Worm (Caenorhabditis elegans) whole organism, L1 larva: ENCODE data around the gene rpl-33.

ENCODE experiments used
- C16A3.4 ChIP-seq: fragments of 150-350 bp; optimal IDR thresholded peaks from 2 replicates; lab custom pipeline; 2014; ENCODE audit warnings: missing biosample characterization, missing genetic modification characterization
- F16B12.6 ChIP-seq: fragments of 150-350 bp; optimal IDR thresholded peaks from 2 replicates; lab custom pipeline; 2014; ENCODE audit warnings: missing biosample characterization, missing genetic modification characterization
- Y116A8C.19 ChIP-seq: sonication (generic microtip); optimal IDR thresholded peaks from 2 replicates; lab custom pipeline; 2016; ENCODE audit warnings: missing compliant biosample characterization, missing genetic modification characterization, borderline replicate concordance
- alr-1 ChIP-seq: fragments of 200-800 bp; sonication (Bioruptor generic); optimal IDR thresholded peaks from 2 replicates; lab custom pipeline; 2018; ENCODE audit warnings: borderline replicate concordance, mild to moderate bottlenecking, missing genetic modification characterization, missing compliant biosample characterization
- blmp-1 ChIP-seq: fragments of 150-350 bp; optimal IDR thresholded peaks from 2 replicates; lab custom pipeline; 2014; ENCODE audit warnings: missing biosample characterization, missing genetic modification characterization
- ceh-82 ChIP-seq, 3 experiments: fragments of 150-350 bp in 1 of 3; sonication (generic microtip) in 2 of 3; optimal IDR thresholded peaks; 2 replicates each; lab custom pipeline; 2014 to 2017; ENCODE audit warnings: missing biosample characterization in 3 of 3, missing genetic modification characterization in 3 of 3
- ceh-88 ChIP-seq: fragments of 200-800 bp; sonication (Bioruptor generic); IDR thresholded peaks from 2 replicates; pipeline ENCODE4 v1.3.6; 2022; ENCODE audit warnings: missing genetic modification characterization, missing compliant biosample characterization
- dpl-1 ChIP-seq, 3 experiments: fragments of 150-350 bp in 2 of 3; sonication (generic microtip) in 1 of 3; optimal IDR thresholded peaks; 2 replicates each; lab custom pipeline; 2014 to 2017; ENCODE audit warnings: missing biosample characterization in 3 of 3, missing genetic modification characterization in 3 of 3, missing genetic modification reagents in 3 of 3
- dsc-1 ChIP-seq: sonication (generic microtip); optimal IDR thresholded peaks from 2 replicates; lab custom pipeline; 2016; ENCODE audit warnings: mild to moderate bottlenecking, missing genetic modification characterization, missing compliant biosample characterization
- efl-1 ChIP-seq, 4 experiments: fragments of 150-350 bp; optimal IDR thresholded peaks in 3 of 4; peaks in 1 of 4; 1 replicate in 1 of 4; 2 replicates in 3 of 4; lab custom pipeline; 2014; ENCODE audit warnings: missing biosample characterization in 2 of 4, missing genetic modification characterization in 2 of 4, missing genetic modification reagents in 2 of 4
- egl-13 ChIP-seq: sonication (generic microtip); optimal IDR thresholded peaks from 2 replicates; lab custom pipeline; 2016; ENCODE audit warnings: missing genotype, missing genetic modification reagents, missing genetic modification characterization, missing compliant biosample characterization
- egl-27 ChIP-seq, 2 experiments: fragments of 150-350 bp in 1 of 2; sonication (generic microtip); optimal IDR thresholded peaks; 3 replicates each; lab custom pipeline; 2017 to 2018; ENCODE audit warnings: missing biosample characterization in 2 of 2, missing genetic modification characterization in 2 of 2, missing genetic modification reagents in 2 of 2
- elt-2 ChIP-seq: sonication (generic microtip); optimal IDR thresholded peaks from 2 replicates; lab custom pipeline; 2016; ENCODE audit warnings: missing genetic modification characterization, mild to moderate bottlenecking, inconsistent platforms, missing compliant biosample characterization, missing genetic modification reagents
- fos-1 ChIP-seq: fragments of 150-350 bp; optimal IDR thresholded peaks from 2 replicates; lab custom pipeline; 2014; ENCODE audit warnings: missing biosample characterization, missing genetic modification characterization
- grh-1 ChIP-seq: fragments of 200-800 bp; sonication (Bioruptor generic); IDR thresholded peaks from 2 replicates; pipeline ENCODE4 v1.3.6; 2022; ENCODE audit warnings: missing genetic modification reagents, missing genetic modification characterization, missing compliant biosample characterization
- hpl-2 ChIP-seq: fragments of 150-350 bp; optimal IDR thresholded peaks from 2 replicates; lab custom pipeline; 2014; ENCODE audit warnings: missing biosample characterization, missing genetic modification reagents, missing genetic modification characterization
- irx-1 ChIP-seq: sonication (generic microtip); optimal IDR thresholded peaks from 2 replicates; lab custom pipeline; 2016; ENCODE audit warnings: missing genetic modification characterization, missing compliant biosample characterization
- isw-1 ChIP-seq: fragments of 200-800 bp; sonication (Bioruptor generic); IDR thresholded peaks from 2 replicates; pipeline ENCODE4 v1.3.6; 2022; ENCODE audit warnings: missing genetic modification characterization, missing compliant biosample characterization
- lin-13 ChIP-seq: fragments of 150-350 bp; optimal IDR thresholded peaks from 2 replicates; lab custom pipeline; 2014; ENCODE audit warnings: missing biosample characterization, missing genetic modification reagents, missing genetic modification characterization
- lin-14 ChIP-seq: fragments of 200-800 bp; sonication (Bioruptor generic); optimal IDR thresholded peaks from 2 replicates; lab custom pipeline; 2018; ENCODE audit warnings: mild to moderate bottlenecking, missing genetic modification characterization, moderate library complexity, missing compliant biosample characterization
- lin-15B ChIP-seq: fragments of 150-350 bp; sonication (generic microtip); optimal IDR thresholded peaks from 3 replicates; lab custom pipeline; 2014; ENCODE audit warnings: missing biosample characterization, missing genetic modification characterization
- lin-35 ChIP-seq, 2 experiments: fragments of 150-350 bp; optimal IDR thresholded peaks; 2 replicates each; lab custom pipeline; 2014; ENCODE audit warnings: missing biosample characterization in 2 of 2, missing genetic modification characterization in 2 of 2, missing genetic modification reagents in 2 of 2
- lir-3 ChIP-seq: sonication (generic microtip); optimal IDR thresholded peaks from 2 replicates; lab custom pipeline; 2016; ENCODE audit warnings: mild to moderate bottlenecking, missing genetic modification characterization, moderate library complexity, missing compliant biosample characterization; ENCODE audit not compliant: poor library complexity
- lsy-2 ChIP-seq, 2 experiments: fragments of 150-350 bp; optimal IDR thresholded peaks; 2 replicates each; lab custom pipeline; 2014; ENCODE audit warnings: missing biosample characterization in 2 of 2, missing genetic modification characterization in 2 of 2
- mef-2 ChIP-seq: fragments of 150-350 bp; optimal IDR thresholded peaks from 2 replicates; lab custom pipeline; 2014; ENCODE audit warnings: missing biosample characterization, missing genetic modification characterization
- mep-1 ChIP-seq: fragments of 150-350 bp; optimal IDR thresholded peaks from 2 replicates; lab custom pipeline; 2014; ENCODE audit warnings: missing biosample characterization, missing genetic modification characterization
- nhr-19 ChIP-seq: fragments of 200-800 bp; sonication (Bioruptor generic); conservative IDR thresholded peaks from 2 replicates; pipeline ENCODE4 v1.3.6; 2022; ENCODE audit warnings: missing genetic modification characterization, missing compliant biosample characterization
- nhr-20 ChIP-seq: sonication (generic microtip); optimal IDR thresholded peaks from 2 replicates; lab custom pipeline; 2016; ENCODE audit warnings: mild to moderate bottlenecking, missing genetic modification characterization, missing compliant biosample characterization
- nhr-237 ChIP-seq: fragments of 150-350 bp; optimal IDR thresholded peaks from 2 replicates; lab custom pipeline; 2014; ENCODE audit warnings: missing biosample characterization, missing genetic modification characterization
- nhr-28 ChIP-seq: fragments of 150-350 bp; optimal IDR thresholded peaks from 2 replicates; lab custom pipeline; 2014; ENCODE audit warnings: missing biosample characterization, missing genetic modification characterization
- nhr-47 ChIP-seq: sonication (generic microtip); optimal IDR thresholded peaks from 2 replicates; lab custom pipeline; 2016; ENCODE audit warnings: mild to moderate bottlenecking, missing genetic modification characterization, moderate library complexity, missing compliant biosample characterization
- nhr-71 ChIP-seq: sonication (generic microtip); optimal IDR thresholded peaks from 2 replicates; lab custom pipeline; 2016; ENCODE audit warnings: mild to moderate bottlenecking, missing genetic modification characterization, moderate library complexity, missing compliant biosample characterization
- nhr-76 ChIP-seq: sonication (generic microtip); optimal IDR thresholded peaks from 2 replicates; lab custom pipeline; 2017; ENCODE audit warnings: missing biosample characterization, missing genetic modification characterization
- nhr-85 ChIP-seq: sonication (generic microtip); peaks from one replicate; lab custom pipeline; 2016; ENCODE audit warnings: missing genetic modification characterization, inconsistent platforms, missing compliant biosample characterization
- pag-3 ChIP-seq: sonication (generic microtip); optimal IDR thresholded peaks from 2 replicates; lab custom pipeline; 2017; ENCODE audit warnings: missing genetic modification characterization, mild to moderate bottlenecking, missing compliant biosample characterization, antibody characterized with exemption, borderline replicate concordance; ENCODE audit not compliant: insufficient read depth
- pqm-1 ChIP-seq: sonication (generic microtip); optimal IDR thresholded peaks from 3 replicates; lab custom pipeline; 2017; ENCODE audit warnings: missing biosample characterization, missing genetic modification characterization
- skn-1 ChIP-seq: fragments of 150-350 bp; optimal IDR thresholded peaks from 2 replicates; lab custom pipeline; 2014; ENCODE audit warnings: missing biosample characterization, missing genetic modification characterization
- snpc-4 ChIP-seq: fragments of 150-350 bp; optimal IDR thresholded peaks from 2 replicates; lab custom pipeline; 2014; ENCODE audit warnings: missing biosample characterization, missing genetic modification characterization
- snu-23 ChIP-seq: sonication (generic microtip); optimal IDR thresholded peaks from 2 replicates; lab custom pipeline; 2016; ENCODE audit warnings: missing genetic modification characterization, missing compliant biosample characterization
- sox-4 ChIP-seq: sonication (generic microtip); optimal IDR thresholded peaks from 2 replicates; lab custom pipeline; 2016; ENCODE audit warnings: missing genetic modification characterization, missing compliant biosample characterization
- swsn-7 ChIP-seq: sonication (generic microtip); optimal IDR thresholded peaks from 2 replicates; lab custom pipeline; 2016; ENCODE audit warnings: missing genetic modification characterization, missing compliant biosample characterization
- tlp-1 ChIP-seq: fragments of 150-350 bp; optimal IDR thresholded peaks from 2 replicates; lab custom pipeline; 2014; ENCODE audit warnings: missing biosample characterization, missing genetic modification characterization
- unc-130 ChIP-seq: fragments of 150-350 bp; optimal IDR thresholded peaks from 2 replicates; lab custom pipeline; 2017; ENCODE audit warnings: missing biosample characterization, missing genetic modification characterization, inconsistent platforms
- unc-30 ChIP-seq: sonication (generic microtip); optimal IDR thresholded peaks from 2 replicates; lab custom pipeline; 2017; ENCODE audit warnings: missing biosample characterization, missing genetic modification characterization
- unc-98 ChIP-seq: fragments of 200-800 bp; sonication (Bioruptor generic); IDR thresholded peaks from 2 replicates; pipeline ENCODE4 v1.3.6; 2022; ENCODE audit warnings: missing genetic modification characterization, missing compliant biosample characterization
- vab-15 ChIP-seq: sonication (generic microtip); optimal IDR thresholded peaks from 2 replicates; lab custom pipeline; 2017; ENCODE audit warnings: missing genotype, mild to moderate bottlenecking, missing genetic modification characterization, missing compliant biosample characterization
- xbp-1 ChIP-seq: sonication (generic microtip); optimal IDR thresholded peaks from 2 replicates; lab custom pipeline; 2016; ENCODE audit warnings: missing genetic modification characterization, missing compliant biosample characterization

rpl-33 gene

ce11 chrII:7146240-7146639 is 40.9 kb downstream of the rpl-33 start (continued):
- TF ChIP-seq nhr-47 (peak; percentile 30), mep-1 (tag; lab: Kevin White, UChicago) (no peak), sox-4 (tag; lab: Kevin White, UChicago) (peak; percentile 17), blmp-1 (tag; lab: Kevin White, UChicago) (no peak), xbp-1 (tag; lab: Kevin White, UChicago) (no peak), C16A3.4 (tag; lab: Kevin White, UChicago) (no peak), ceh-88 (GFP tag; lab: Robert Waterston, UW) (no peak), unc-30 (tag; lab: Kevin White, UChicago) (no peak), lir-3 (tag; lab: Kevin White, UChicago) (no peak), egl-13 (tag; lab: Kevin White, UChicago) (no peak), Y116A8C.19 (tag; lab: Kevin White, UChicago) (no peak), grh-1 (GFP tag; lab: Robert Waterston, UW) (no peak), lin-14 (GFP tag; lab: Kevin White, UChicago) (no peak), vab-15 (no peak), mef-2 (no peak), isw-1 (no peak), pag-3 (tag; lab: Kevin White, UChicago) (no peak), tlp-1 (no peak), nhr-20 (tag; lab: Kevin White, UChicago) (no peak), efl-1 (optimal IDR thresholded peaks at IDR 0.05; lab: Kevin White, UChicago) (no peak), efl-1 (GFP tag; optimal IDR thresholded peaks at IDR 0.05 in 1 of 2; lab: Kevin White, UChicago) (peak in 1 of 2 experiments; percentile 67), nhr-237 (tag; lab: Kevin White, UChicago) (no peak), skn-1 (tag; lab: Kevin White, UChicago) (no peak), unc-130 (tag; lab: Kevin White, UChicago) (no peak), elt-2 (tag; lab: Kevin White, UChicago) (no peak)

ce11 chrII:7147550-7147949 is 42.2 kb downstream of the rpl-33 start:
- no peak for TF ChIP-seq fos-1 (tag; lab: Kevin White, UChicago)
- TF ChIP-seq ceh-88 (GFP tag; lab: Robert Waterston, UW), result no peak
- TF ChIP-seq nhr-71 (tag; lab: Kevin White, UChicago), result peak; percentile 63
- TF ChIP-seq lin-15B, result peak; percentile 5
- TF ChIP-seq nhr-28 (tag; lab: Kevin White, UChicago), result no peak
- no peak for TF ChIP-seq unc-98 (GFP tag; lab: Robert Waterston, UW)
- peak; percentile 22 for TF ChIP-seq mep-1 (tag; lab: Kevin White, UChicago)
- peak; percentile 56 for TF ChIP-seq nhr-20 (tag; lab: Kevin White, UChicago)
- no peak for TF ChIP-seq mef-2
- peak; percentile 50 for TF ChIP-seq lin-14 (GFP tag; lab: Kevin White, UChicago)
- no peak for TF ChIP-seq ceh-82 (tag; optimal IDR thresholded peaks at IDR 0.05; lab: Kevin White, UChicago)
- no peak for TF ChIP-seq pqm-1 (tag; lab: Kevin White, UChicago)
- peak; percentile 74 to 93 for TF ChIP-seq efl-1 (optimal IDR thresholded peaks at IDR 0.05; lab: Kevin White, UChicago)
- TF ChIP-seq efl-1 (GFP tag; optimal IDR thresholded peaks at IDR 0.05 in 1 of 2; lab: Kevin White, UChicago), result peak; percentile 75 to 93
- peak; percentile 51 for TF ChIP-seq dsc-1 (tag; lab: Kevin White, UChicago)
- TF ChIP-seq alr-1 (tag; lab: Kevin White, UChicago), result no peak
- peak; percentile 19 for TF ChIP-seq xbp-1 (tag; lab: Kevin White, UChicago)
- no peak for TF ChIP-seq isw-1
- peak; percentile 11 for TF ChIP-seq irx-1 (tag; lab: Kevin White, UChicago)
- peak; percentile 67 for TF ChIP-seq nhr-85 (tag; lab: Kevin White, UChicago)
- peak; percentile 5 for TF ChIP-seq egl-13 (tag; lab: Kevin White, UChicago)
- peak; percentile 14 for TF ChIP-seq snpc-4 (tag; lab: Kevin White, UChicago)
- peak in 1 of 2 experiments; percentile 82 for TF ChIP-seq lin-35 (GFP tag; optimal IDR thresholded peaks at IDR 0.05; lab: Kevin White, UChicago)
- TF ChIP-seq F16B12.6 (tag; lab: Kevin White, UChicago), result peak; percentile 62
- TF ChIP-seq Y116A8C.19 (tag; lab: Kevin White, UChicago), result no peak
- TF ChIP-seq lin-13 (GFP tag; lab: Kevin White, UChicago), result no peak
- peak; percentile 75 to 86 for TF ChIP-seq lsy-2 (tag; optimal IDR thresholded peaks at IDR 0.05; lab: Kevin White, UChicago)
- peak; percentile 82 for TF ChIP-seq hpl-2
- TF ChIP-seq nhr-76 (tag; lab: Kevin White, UChicago), result no peak
- TF ChIP-seq swsn-7 (tag; lab: Kevin White, UChicago), result peak; percentile 23
- TF ChIP-seq nhr-19, result peak; percentile 30; the same call in 1 of the 2 replicates
- TF ChIP-seq snu-23 (GFP tag; lab: Kevin White, UChicago), result peak; percentile 48
- TF ChIP-seq nhr-47, result peak; percentile 55
- TF ChIP-seq egl-27 (tag; optimal IDR thresholded peaks at IDR 0.05; lab: Kevin White, UChicago), result no peak
- peak; percentile 42 to 67 (median 65) for TF ChIP-seq dpl-1 (GFP tag; optimal IDR thresholded peaks at IDR 0.05; lab: Kevin White, UChicago)
- TF ChIP-seq, all 84 proteins: peak for 21
